Worm (Caenorhabditis elegans): ENCODE data around the gene F49F1.2.

Gene F49F1.2

ce11 chrIV:4083094-4083493 lies 32.6 kb upstream of the F49F1.2 start:
- TF ChIP-seq nhr-10 (tag; optimal IDR thresholded peaks at IDR 0.05) (no peak), R02D3.7 (tag; optimal IDR thresholded peaks at IDR 0.05) (no peak), fos-1 (tag; optimal IDR thresholded peaks at IDR 0.05) (no peak), lsy-2 (tag; optimal IDR thresholded peaks at IDR 0.05) (no peak), gmeb-1 (tag; optimal IDR thresholded peaks at IDR 0.05) (no peak), ceh-82 (tag; optimal IDR thresholded peaks at IDR 0.05) (no peak), F13H6.1 (tag; optimal IDR thresholded peaks at IDR 0.05) (no peak), egl-27 (tag; optimal IDR thresholded peaks at IDR 0.05) (no peak), sem-4 (tag; optimal IDR thresholded peaks at IDR 0.05) (no peak), ama-1 (optimal IDR thresholded peaks at IDR 0.05) (no peak), lin-11 (tag; optimal IDR thresholded peaks at IDR 0.05) (no peak), mdl-1 (tag; optimal IDR thresholded peaks at IDR 0.05) (no peak), nhr-23 (tag; optimal IDR thresholded peaks at IDR 0.05) (no peak), Y55F3AM.14 (GFP tag; optimal IDR thresholded peaks at IDR 0.05) (no peak)

ce11 chrIV:4084109-4084508 lies 31.6 kb upstream of the F49F1.2 start, which contains the start of gene C35B1.5:
C35B1.5 (minus strand) TSS chrIV:4084209.
- TF ChIP-seq fos-1 (tag; optimal IDR thresholded peaks at IDR 0.05): no peak
- TF ChIP-seq elt-3 (tag; optimal IDR thresholded peaks at IDR 0.05): no peak
- no peak for TF ChIP-seq snpc-4 (tag; optimal IDR thresholded peaks at IDR 0.05)
- no peak for TF ChIP-seq nhr-25 (tag; optimal IDR thresholded peaks at IDR 0.05)
- no peak for TF ChIP-seq peb-1 (tag; optimal IDR thresholded peaks at IDR 0.05)
- no peak for TF ChIP-seq unc-55 (GFP tag; optimal IDR thresholded peaks at IDR 0.05)
- TF ChIP-seq ZK546.5 (tag; optimal IDR thresholded peaks at IDR 0.05): no peak
- no peak for TF ChIP-seq nhr-11 (tag; optimal IDR thresholded peaks at IDR 0.05)
- no peak for TF ChIP-seq nhr-6 (tag; optimal IDR thresholded peaks at IDR 0.05)
- TF ChIP-seq nhr-21 (tag; optimal IDR thresholded peaks at IDR 0.05): no peak
- TF ChIP-seq lin-39 (tag; optimal IDR thresholded peaks at IDR 0.05): no peak
- no peak for TF ChIP-seq C34F6.9 (tag; optimal IDR thresholded peaks at IDR 0.05)
- no peak for TF ChIP-seq F13H6.1 (tag; optimal IDR thresholded peaks at IDR 0.05)
- no peak for TF ChIP-seq skn-1 (tag; optimal IDR thresholded peaks at IDR 0.05)
- TF ChIP-seq nhr-10 (tag; optimal IDR thresholded peaks at IDR 0.05): no peak
- TF ChIP-seq gmeb-1 (tag; optimal IDR thresholded peaks at IDR 0.05): no peak
- no peak for TF ChIP-seq nhr-12 (tag; optimal IDR thresholded peaks at IDR 0.05)
- TF ChIP-seq ceh-82 (tag; optimal IDR thresholded peaks at IDR 0.05): no peak

ce11 chrIV:4085022-4085421 lies 30.7 kb upstream of the F49F1.2 start:
- TF ChIP-seq nhr-25 (tag; optimal IDR thresholded peaks at IDR 0.05): peak; percentile 14
- TF ChIP-seq ZK546.5 (tag; optimal IDR thresholded peaks at IDR 0.05): no peak
- TF ChIP-seq lsy-2 (tag; optimal IDR thresholded peaks at IDR 0.05): peak in 1 of 2 experiments; percentile 5
- peak; percentile 64 for TF ChIP-seq crh-2 (tag; optimal IDR thresholded peaks at IDR 0.05)
- peak; percentile 45 for TF ChIP-seq sma-3 (GFP tag; optimal IDR thresholded peaks at IDR 0.05)
- peak; percentile 68 for TF ChIP-seq nhr-129 (tag; optimal IDR thresholded peaks at IDR 0.05)
- TF ChIP-seq skn-1 (tag; optimal IDR thresholded peaks at IDR 0.05): peak; percentile 96
- no peak for TF ChIP-seq lin-13 (GFP tag; optimal IDR thresholded peaks at IDR 0.05)
- peak; percentile 2 for TF ChIP-seq gmeb-1 (tag; optimal IDR thresholded peaks at IDR 0.05)
- TF ChIP-seq blmp-1 (tag; optimal IDR thresholded peaks at IDR 0.05; ENCODE audit: insufficient read depth): peak; percentile 26
- TF ChIP-seq sma-9 (GFP tag; optimal IDR thresholded peaks at IDR 0.05): peak; percentile 11
- TF ChIP-seq sma-9 (tag; optimal IDR thresholded peaks at IDR 0.05): no peak
- peak; percentile 72 for TF ChIP-seq fos-1 (tag; optimal IDR thresholded peaks at IDR 0.05)
- TF ChIP-seq elt-1 (tag; optimal IDR thresholded peaks at IDR 0.05): no peak

ce11 chrIV:4085787-4086262 lies 29.9 kb upstream of the F49F1.2 start, which contains the start of gene C35B1.2:
C35B1.2 (plus strand) TSS chrIV:4086212.
- peak in 1 of 2 experiments; percentile 57 for TF ChIP-seq lsy-2 (tag; optimal IDR thresholded peaks at IDR 0.05)
- peak; percentile 61 for TF ChIP-seq crh-2 (tag; optimal IDR thresholded peaks at IDR 0.05)
- peak; percentile 39 for TF ChIP-seq unc-55 (GFP tag; optimal IDR thresholded peaks at IDR 0.05)
- no peak for TF ChIP-seq snpc-4 (tag; optimal IDR thresholded peaks at IDR 0.05)
- TF ChIP-seq lin-13 (GFP tag; optimal IDR thresholded peaks at IDR 0.05): no peak
- peak; percentile 37 for TF ChIP-seq sma-3 (GFP tag; optimal IDR thresholded peaks at IDR 0.05)
- TF ChIP-seq C34F6.9 (tag; optimal IDR thresholded peaks at IDR 0.05): peak; percentile 20

- peak; percentile 78 for TF ChIP-seq C34F6.9 (tag; optimal IDR thresholded peaks at IDR 0.05)
- peak; percentile 54 for TF ChIP-seq sem-4 (tag; optimal IDR thresholded peaks at IDR 0.05)
- TF ChIP-seq sma-3 (GFP tag; optimal IDR thresholded peaks at IDR 0.05): peak; percentile 84
- TF ChIP-seq mdl-1 (tag; optimal IDR thresholded peaks at IDR 0.05): peak in 1 of 2 experiments; percentile 58
- TF ChIP-seq unc-55 (GFP tag; optimal IDR thresholded peaks at IDR 0.05): peak; percentile 84
- TF ChIP-seq mbf-1 (tag; optimal IDR thresholded peaks at IDR 0.05): no peak
- TF ChIP-seq nhr-10 (tag; optimal IDR thresholded peaks at IDR 0.05): no peak
- peak; percentile 44 for TF ChIP-seq nhr-6 (tag; optimal IDR thresholded peaks at IDR 0.05)
- peak; percentile 69 for TF ChIP-seq nhr-129 (tag; optimal IDR thresholded peaks at IDR 0.05)
- TF ChIP-seq fos-1 (tag; optimal IDR thresholded peaks at IDR 0.05): peak; percentile 90
- no peak for TF ChIP-seq aly-2 (tag; optimal IDR thresholded peaks at IDR 0.05)
- TF ChIP-seq Y55F3AM.14 (GFP tag; optimal IDR thresholded peaks at IDR 0.05): peak; percentile 26
- peak; percentile 96 for TF ChIP-seq crh-2 (tag; optimal IDR thresholded peaks at IDR 0.05)
- TF ChIP-seq snpc-4 (tag; optimal IDR thresholded peaks at IDR 0.05): peak; percentile 49
- TF ChIP-seq nhr-23 (tag; optimal IDR thresholded peaks at IDR 0.05): no peak
- TF ChIP-seq lsy-2 (tag; optimal IDR thresholded peaks at IDR 0.05): peak; percentile 62 to 83
- peak; percentile 55 for TF ChIP-seq ztf-4 (tag; optimal IDR thresholded peaks at IDR 0.05)
- no peak for TF ChIP-seq unc-62 (GFP tag; optimal IDR thresholded peaks at IDR 0.05)
- no peak for TF ChIP-seq nhr-11 (tag; optimal IDR thresholded peaks at IDR 0.05)
- peak; percentile 91 for TF ChIP-seq F13H6.1 (tag; optimal IDR thresholded peaks at IDR 0.05)
- TF ChIP-seq lin-11 (tag; optimal IDR thresholded peaks at IDR 0.05): peak; percentile 4
- peak; percentile 57 for TF ChIP-seq nhr-21 (tag; optimal IDR thresholded peaks at IDR 0.05)
- peak; percentile 75 for TF ChIP-seq ceh-82 (tag; optimal IDR thresholded peaks at IDR 0.05)
- TF ChIP-seq ztf-11 (tag; optimal IDR thresholded peaks at IDR 0.05): no peak
- TF ChIP-seq gmeb-1 (tag; optimal IDR thresholded peaks at IDR 0.05): peak; percentile 67
- TF ChIP-seq nhr-237 (tag; optimal IDR thresholded peaks at IDR 0.05): peak; percentile 4
Observed at ce11 chrIV:4093087-4093486, 22.7 kb upstream of the F49F1.2 start.
